Worm (Caenorhabditis elegans) whole organism, dauer: Measurements from ENCODE around the gene cpt-6.

Source experiments
- unc-62 ChIP-seq: sonication (generic microtip); optimal IDR thresholded peaks from 2 replicates; lab custom pipeline; 2017; ENCODE audit warnings: missing biosample characterization, missing genetic modification reagents, missing genetic modification characterization

The cpt-6 gene

ce11 chrV:6509717-6510116 lies 16.0 kb upstream of the cpt-6 start, which contains the start of gene ubh-2:
Gene ubh-2, minus strand, starts transcription at chrV:6509817.
- TF ChIP-seq unc-62 (GFP tag; lab: Kevin White, UChicago): no peak

DNA sequence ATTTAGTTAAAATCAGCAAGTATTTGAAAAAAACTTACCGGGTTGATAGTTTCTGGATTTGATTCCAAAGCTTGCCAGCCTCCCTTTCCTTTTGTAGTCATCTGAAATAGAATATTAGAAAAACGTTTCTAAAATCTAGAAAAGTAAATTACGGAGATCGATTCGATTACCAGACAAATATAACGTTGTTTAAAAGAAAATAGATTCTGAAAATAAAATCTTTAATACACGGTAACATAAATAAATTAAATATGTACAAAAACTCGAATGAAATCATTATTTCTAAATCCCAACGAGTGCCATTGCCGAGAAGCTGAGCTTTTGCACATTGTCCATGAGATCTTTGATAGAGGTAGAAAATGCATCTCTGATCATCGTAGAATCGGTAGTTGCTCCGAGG lies 15.0 kb upstream of the cpt-6 start, which contains the start of gene ubh-3:
ubh-3 (minus strand) TSS at position 101 of the 400 bp plus-strand sequence.
- no peak for TF ChIP-seq unc-62 (GFP tag; lab: Kevin White, UChicago)

- no peak for TF ChIP-seq unc-62 (GFP tag; lab: Kevin White, UChicago)
These were observed 12.7 kb upstream of the cpt-6 start for ce11 chrV:6506238-6506956.

DNA sequence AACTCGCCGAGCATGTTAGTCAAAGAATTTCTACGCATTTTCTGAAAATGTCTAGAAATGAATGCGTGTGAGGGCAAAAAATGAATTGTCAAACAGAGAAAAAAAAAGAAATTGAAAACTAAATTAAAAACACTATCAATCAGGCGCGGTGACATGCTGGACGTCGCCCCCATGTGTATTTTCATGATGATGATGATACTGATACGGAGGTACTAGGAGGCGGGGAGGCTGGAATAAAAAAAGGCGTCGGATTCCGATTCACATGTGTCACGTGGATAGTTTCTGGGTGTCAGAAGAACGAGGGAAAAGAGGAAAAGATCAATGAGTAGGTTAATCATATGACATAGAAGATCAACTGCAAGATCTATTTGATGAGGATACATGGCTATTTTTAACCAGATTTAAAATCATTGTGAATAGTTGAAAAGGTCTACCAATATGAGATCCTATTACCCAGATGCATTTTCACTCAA lies 11.7 kb upstream of the cpt-6 start, which contains the start of gene W01A11.7:
W01A11.7 (minus strand) TSS at position 51 of the 473 bp plus-strand sequence.
- no peak for TF ChIP-seq unc-62 (GFP tag; lab: Kevin White, UChicago)

DNA sequence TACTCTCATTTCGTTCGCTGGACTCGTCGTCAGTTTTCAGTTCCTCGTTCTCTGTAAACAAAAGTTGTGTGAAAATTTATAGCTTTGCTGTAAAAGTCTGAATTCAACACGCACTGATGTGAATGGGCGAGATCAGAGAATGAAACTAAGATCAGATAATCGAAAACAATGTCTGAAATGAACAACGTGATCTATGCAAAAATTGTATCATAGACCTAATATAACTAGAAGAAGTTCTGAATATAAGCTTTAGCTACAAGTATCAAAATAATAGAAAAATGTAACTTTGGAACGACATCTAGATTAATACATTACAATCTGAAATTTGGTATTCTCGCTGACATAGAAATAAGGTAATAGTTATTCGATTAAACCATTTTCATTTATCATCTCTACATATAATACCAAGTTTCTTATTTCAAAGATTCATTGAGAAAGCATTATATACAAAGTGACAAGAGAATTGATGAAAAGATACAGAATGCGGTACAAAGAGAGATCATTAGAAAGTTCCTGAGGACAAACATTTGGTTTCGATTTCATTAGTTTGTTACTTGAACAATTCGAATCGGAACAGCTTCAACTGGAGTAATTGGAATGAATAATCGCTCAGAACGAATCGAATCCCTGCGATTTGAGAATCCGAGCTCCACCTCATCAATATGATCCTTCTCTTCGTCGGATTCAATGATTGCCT lies 10.6 kb upstream of the cpt-6 start, which contains the start of gene moc-2:
moc-2 (minus strand) TSS at position 51 of the 697 bp plus-strand sequence.
- TF ChIP-seq unc-62 (GFP tag; lab: Kevin White, UChicago): no peak

DNA sequence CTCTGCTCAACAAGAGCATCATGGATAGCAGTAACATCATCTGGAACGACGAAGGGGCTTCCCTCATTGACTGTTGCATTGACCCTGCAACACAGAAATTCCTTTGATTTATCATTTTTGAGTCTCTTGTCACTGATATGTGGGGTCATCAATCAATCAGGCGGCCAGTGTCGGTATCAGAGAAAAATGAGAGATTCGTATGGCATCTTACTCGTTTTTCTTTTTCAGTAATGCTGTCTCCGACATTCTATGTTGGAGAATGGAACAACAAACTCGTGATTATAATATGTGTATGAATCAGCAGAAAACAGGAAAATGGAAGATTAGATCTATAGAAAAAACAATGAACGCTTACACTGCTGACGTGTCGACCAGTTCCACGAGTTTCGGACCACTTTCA lies 9.4 kb upstream of the cpt-6 start:
- TF ChIP-seq unc-62 (GFP tag; lab: Kevin White, UChicago): no peak

- no peak for TF ChIP-seq unc-62 (GFP tag; lab: Kevin White, UChicago)
These were observed 5.2 kb upstream of the cpt-6 start, which contains the start of gene W01A11.1 for ce11 chrV:6498903-6499302. Gene W01A11.1, plus strand, starts transcription at chrV:6499224.

ce11 chrV:6498441-6498840 lies 4.7 kb upstream of the cpt-6 start:
- TF ChIP-seq unc-62 (GFP tag; lab: Kevin White, UChicago): no peak

DNA sequence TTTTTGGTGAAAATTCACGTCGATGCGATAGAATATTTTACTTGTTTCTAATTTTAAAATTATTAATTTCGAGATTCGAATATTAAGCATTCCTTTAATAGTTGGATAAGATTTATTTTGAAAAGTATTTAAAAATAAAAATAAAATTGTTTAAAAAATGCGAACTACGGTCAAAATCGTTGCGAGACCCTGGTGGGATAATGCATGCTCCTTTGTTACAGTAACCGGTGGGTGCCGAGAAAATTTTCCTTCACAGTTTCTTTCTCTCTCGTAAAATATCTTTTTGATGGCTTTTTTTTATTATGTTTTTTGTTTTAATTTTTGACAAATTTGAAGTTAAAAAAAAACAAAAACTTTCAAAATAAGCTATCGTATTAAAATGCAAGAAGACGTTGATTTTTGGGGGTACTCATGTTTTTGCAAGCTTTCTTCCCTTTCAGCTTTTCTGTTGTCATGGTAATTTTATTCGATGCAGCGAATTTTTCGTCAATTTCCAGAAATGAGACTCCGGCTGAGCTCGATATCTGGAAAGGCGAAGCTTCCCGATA lies 3.0 kb upstream of the cpt-6 start, which contains the start of gene dgtr-1:
dgtr-1 (plus strand) TSS at position 498 of the 548 bp plus-strand sequence.
- TF ChIP-seq unc-62 (GFP tag; lab: Kevin White, UChicago): no peak

ce11 chrV:6495353-6495752 lies 1.6 kb upstream of the cpt-6 start:
- TF ChIP-seq unc-62 (GFP tag; lab: Kevin White, UChicago): no peak

DNA sequence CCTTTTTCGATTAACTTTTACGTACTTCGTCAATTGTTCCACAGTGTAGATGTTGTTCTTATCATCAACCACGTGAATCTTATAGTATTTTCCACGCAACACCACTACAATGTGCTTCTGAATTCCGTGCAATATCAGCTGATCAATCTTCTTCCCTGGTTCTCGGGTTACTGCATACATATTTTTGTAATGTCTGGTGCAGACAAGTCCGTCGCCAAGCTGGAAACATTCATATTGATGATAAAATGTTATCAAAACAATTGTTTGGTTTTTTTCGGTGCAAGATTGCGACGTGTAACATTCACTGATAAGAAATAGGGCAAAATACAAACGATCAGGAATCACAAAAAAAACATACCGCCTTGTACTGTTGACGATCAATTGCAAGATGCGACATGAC lies 1.2 kb downstream of the cpt-6 start:
- TF ChIP-seq unc-62 (GFP tag; lab: Kevin White, UChicago): no peak

ce11 chrV:6488849-6489248 lies 4.9 kb downstream of the cpt-6 start, which contains the start of gene lec-10:
Gene lec-10, minus strand, starts transcription at chrV:6489120.
- no peak for TF ChIP-seq unc-62 (GFP tag; lab: Kevin White, UChicago)

DNA sequence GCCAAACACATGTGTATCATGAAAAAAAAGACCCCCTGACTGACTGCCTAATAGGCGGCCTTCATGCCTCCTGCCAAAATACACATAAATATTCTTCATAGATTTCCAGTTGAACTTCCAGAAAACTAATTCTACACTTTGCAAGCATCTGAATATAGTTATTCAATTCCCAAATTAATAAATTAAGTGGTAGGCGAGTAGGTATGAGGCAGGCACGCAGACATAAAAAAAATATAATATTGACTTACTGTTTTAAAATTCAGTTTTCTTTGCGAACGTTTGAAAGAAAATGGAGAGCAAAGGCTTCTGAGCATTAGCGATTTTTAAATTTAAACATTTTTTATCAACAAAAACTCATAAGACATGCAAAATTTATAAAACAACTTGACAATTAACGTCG lies 5.8 kb downstream of the cpt-6 start:
- no peak for TF ChIP-seq unc-62 (GFP tag; lab: Kevin White, UChicago)

DNA sequence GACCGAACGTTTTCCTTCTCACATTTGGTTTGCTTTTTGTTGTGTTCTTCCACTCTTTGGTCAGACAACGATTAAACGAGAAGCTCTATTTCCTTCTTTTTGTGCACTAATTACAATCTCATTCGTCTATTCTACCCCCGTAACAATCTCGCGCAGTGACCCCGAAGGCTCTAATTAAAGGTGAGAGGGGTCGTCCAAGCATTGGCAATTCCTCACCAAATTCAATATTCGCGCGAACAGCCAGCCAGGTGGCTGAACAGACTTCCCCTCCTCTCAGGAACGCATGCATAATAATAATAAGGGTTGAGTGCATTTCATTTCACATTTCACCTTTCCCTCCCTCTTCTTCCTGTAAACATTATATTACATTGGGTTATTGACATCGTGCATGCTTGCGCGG lies 8.6 kb downstream of the cpt-6 start:
- no peak for TF ChIP-seq unc-62 (GFP tag; lab: Kevin White, UChicago)

ce11 chrV:6476026-6476425 lies 17.7 kb downstream of the cpt-6 start:
- TF ChIP-seq unc-62 (GFP tag; lab: Kevin White, UChicago): no peak

DNA sequence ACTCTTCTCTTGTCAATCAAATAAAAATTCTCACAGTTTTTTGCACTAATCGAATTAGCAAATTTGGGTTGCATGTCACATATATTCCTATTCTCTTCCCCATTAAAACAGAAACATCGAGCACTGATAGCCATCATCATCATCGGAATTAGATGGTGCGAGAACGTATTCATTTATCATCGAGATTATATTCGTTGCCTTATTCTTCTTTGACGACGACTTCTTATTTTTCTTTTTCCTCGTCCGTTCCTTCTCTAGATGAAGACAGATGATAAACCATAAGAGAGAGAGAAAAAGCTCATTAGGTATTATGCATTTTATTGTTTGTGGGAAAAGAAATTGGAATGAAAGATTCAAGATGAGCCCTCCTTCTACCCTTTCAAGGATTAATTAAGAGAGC lies 22.5 kb downstream of the cpt-6 start:
- no peak for TF ChIP-seq unc-62 (GFP tag; lab: Kevin White, UChicago)
